Fruit fly (Drosophila melanogaster) whole organism: ENCODE measurements around the gene CG6409.

Source experiments
- CG8478 ChIP-seq: fragments of >200 bp; optimal IDR thresholded peaks from 2 replicates; lab custom pipeline; 2018; ENCODE audit warnings: inconsistent platforms
- usp ChIP-seq: fragments of >200 bp; optimal IDR thresholded peaks from 2 replicates; lab custom pipeline; 2017; ENCODE audit warnings: missing biosample characterization, missing genetic modification characterization, mixed read lengths

DNA sequence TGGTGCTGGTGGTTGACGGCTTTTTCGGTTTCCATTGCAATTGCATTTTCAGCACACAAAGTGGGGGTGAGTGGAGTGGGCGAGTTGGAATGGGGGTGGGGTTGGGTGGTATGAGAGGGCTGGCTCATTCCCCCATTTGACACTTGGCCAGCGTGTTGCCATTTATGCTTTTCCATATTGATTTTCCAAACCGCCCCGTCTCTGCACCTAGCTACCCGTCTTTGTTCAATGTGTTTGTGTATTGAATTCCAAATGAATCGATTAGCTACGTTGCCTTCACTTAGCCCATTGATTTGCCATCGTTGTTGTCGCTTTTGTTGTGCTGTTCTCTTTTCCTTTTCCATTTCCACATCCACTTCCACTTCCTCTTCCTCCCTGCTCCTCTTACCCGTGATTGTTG is 38.5 kb downstream of the CG6409 start:
- TF ChIP-seq CG8478 (lab: Kevin White, UChicago) (no peak), usp (GFP tag; lab: Kevin White, UChicago) (no peak)
